Worm (Caenorhabditis elegans) whole organism, L4 larva: ENCODE measurements around the gene tyr-6.

ENCODE experiments used
- D1046.2 ChIP-seq: fragments of 200-800 bp; sonication (Bioruptor generic); IDR thresholded peaks from 2 replicates; pipeline ENCODE4 v1.3.6; 2022; ENCODE audit warnings: missing genetic modification characterization, missing compliant biosample characterization
- F10B5.3 ChIP-seq: sonication (generic microtip); optimal IDR thresholded peaks from 2 replicates; lab custom pipeline; 2016; ENCODE audit warnings: mild to moderate bottlenecking, missing genetic modification characterization, missing compliant biosample characterization
- F37D6.2 ChIP-seq: sonication (generic microtip); optimal IDR thresholded peaks from 2 replicates; lab custom pipeline; 2016; ENCODE audit warnings: mild to moderate bottlenecking, missing genetic modification characterization, missing compliant biosample characterization
- R02D3.7 ChIP-seq: fragments of 150-350 bp; sonication (generic microtip); optimal IDR thresholded peaks from 3 replicates; lab custom pipeline; 2014; ENCODE audit warnings: missing biosample characterization, missing genetic modification characterization
- T20F7.1 ChIP-seq: fragments of 200-800 bp; sonication (Bioruptor generic); optimal IDR thresholded peaks from 2 replicates; lab custom pipeline; 2018; ENCODE audit warnings: mild to moderate bottlenecking, missing genetic modification characterization, missing compliant biosample characterization
- Y105C5A.15 ChIP-seq: fragments of 200-800 bp; sonication (Bioruptor generic); IDR thresholded peaks from 2 replicates; pipeline ENCODE4 v1.3.6; 2022; ENCODE audit warnings: missing genetic modification characterization, missing compliant biosample characterization
- ZK337.2 ChIP-seq: fragments of 200-800 bp; sonication (Bioruptor generic); IDR thresholded peaks from 2 replicates; pipeline ENCODE4 v1.3.6; 2022; ENCODE audit warnings: missing genetic modification reagents, missing genetic modification characterization, missing compliant biosample characterization
- ama-1 ChIP-seq: fragments of 150-350 bp; optimal IDR thresholded peaks from 2 replicates; lab custom pipeline; 2014; ENCODE audit warnings: inconsistent platforms, mixed read lengths
- ceh-20 ChIP-seq: fragments of 200-800 bp; sonication (Bioruptor generic); IDR thresholded peaks from 2 replicates; pipeline ENCODE4 v1.3.6; 2022; ENCODE audit warnings: missing genetic modification reagents, missing genetic modification characterization, missing compliant biosample characterization
- ceh-28 ChIP-seq: fragments of 150-350 bp; optimal IDR thresholded peaks from 2 replicates; lab custom pipeline; 2014; ENCODE audit warnings: missing biosample characterization, missing genetic modification reagents, missing genetic modification characterization
- ceh-32 ChIP-seq: sonication (generic microtip); optimal IDR thresholded peaks from 2 replicates; lab custom pipeline; 2016; ENCODE audit warnings: mild to moderate bottlenecking, missing genetic modification characterization, missing compliant biosample characterization; ENCODE audit not compliant: poor library complexity
- ceh-44 ChIP-seq: fragments of 200-800 bp; sonication (Bioruptor generic); IDR thresholded peaks from 2 replicates; pipeline ENCODE4 v1.3.6; 2022; ENCODE audit warnings: missing genetic modification reagents, missing genetic modification characterization, missing compliant biosample characterization
- ceh-62 ChIP-seq: sonication (generic microtip); optimal IDR thresholded peaks from 2 replicates; lab custom pipeline; 2017; ENCODE audit warnings: missing biosample characterization, missing genetic modification characterization
- ctbp-1 ChIP-seq: fragments of 200-800 bp; sonication (Bioruptor generic); IDR thresholded peaks from 2 replicates; pipeline ENCODE4 v1.3.6; 2022; ENCODE audit warnings: missing genetic modification reagents, missing genetic modification characterization, missing compliant biosample characterization
- daf-12 ChIP-seq: fragments of 150-350 bp; optimal IDR thresholded peaks from 2 replicates; lab custom pipeline; 2014; ENCODE audit warnings: missing biosample characterization, missing genetic modification reagents, missing genetic modification characterization
- daf-16 ChIP-seq, 3 experiments: sonication (generic microtip); optimal IDR thresholded peaks; 2 replicates each; lab custom pipeline; 2016 to 2017; ENCODE audit warnings: missing genetic modification characterization in 3 of 3, missing genetic modification reagents in 3 of 3, mild to moderate bottlenecking in 2 of 3, missing compliant biosample characterization in 2 of 3, missing biosample characterization in 1 of 3, moderate library complexity in 1 of 3
- dpl-1 ChIP-seq: fragments of 150-350 bp; optimal IDR thresholded peaks from 2 replicates; lab custom pipeline; 2014; ENCODE audit warnings: missing biosample characterization, missing genetic modification reagents, missing genetic modification characterization
- dve-1 ChIP-seq: sonication (generic microtip); optimal IDR thresholded peaks from 2 replicates; lab custom pipeline; 2017; ENCODE audit warnings: antibody characterized with exemption, mild to moderate bottlenecking, missing genetic modification characterization, missing compliant biosample characterization; ENCODE audit not compliant: insufficient read depth
- egl-43 ChIP-seq: fragments of 200-800 bp; sonication (Bioruptor generic); IDR thresholded peaks from 2 replicates; pipeline ENCODE4 v1.3.6; 2022; ENCODE audit warnings: missing genetic modification reagents, missing genetic modification characterization, missing compliant biosample characterization
- hif-1 ChIP-seq, 2 experiments: sonication (generic microtip); optimal IDR thresholded peaks; 2 replicates each; lab custom pipeline; 2016 to 2017; ENCODE audit warnings: missing compliant biosample characterization in 2 of 2, missing genetic modification characterization in 2 of 2, missing genetic modification reagents in 2 of 2, missing genotype in 2 of 2, mild to moderate bottlenecking in 1 of 2
- hlh-11 ChIP-seq: fragments of 200-800 bp; sonication (Bioruptor generic); optimal IDR thresholded peaks from 2 replicates; lab custom pipeline; 2018; ENCODE audit warnings: mild to moderate bottlenecking, missing genetic modification characterization, missing compliant biosample characterization
- jun-1 ChIP-seq: fragments of 150-350 bp; optimal IDR thresholded peaks from 2 replicates; lab custom pipeline; 2014; ENCODE audit warnings: missing biosample characterization, missing genetic modification reagents, missing genetic modification characterization
- lin-13 ChIP-seq: fragments of 150-350 bp; optimal IDR thresholded peaks from 2 replicates; lab custom pipeline; 2014; ENCODE audit warnings: missing biosample characterization, missing genetic modification reagents, missing genetic modification characterization
- lin-15B ChIP-seq: fragments of 150-350 bp; sonication (generic microtip); optimal IDR thresholded peaks from 3 replicates; lab custom pipeline; 2014; ENCODE audit warnings: missing biosample characterization, missing genetic modification characterization
- lin-29 ChIP-seq: fragments of 200-800 bp; sonication (Bioruptor generic); IDR thresholded peaks from 2 replicates; pipeline ENCODE4 v1.3.6; 2022; ENCODE audit warnings: missing genetic modification reagents, missing genetic modification characterization, missing compliant biosample characterization
- lin-38 ChIP-seq: fragments of 200-800 bp; sonication (Bioruptor generic); IDR thresholded peaks from 2 replicates; pipeline ENCODE4 v1.3.6; 2022; ENCODE audit warnings: missing genetic modification reagents, missing genetic modification characterization, missing compliant biosample characterization
- lin-39 ChIP-seq: fragments of 150-350 bp; optimal IDR thresholded peaks from 2 replicates; lab custom pipeline; 2014; ENCODE audit warnings: missing biosample characterization, missing genetic modification reagents, missing genetic modification characterization
- lir-3 ChIP-seq: sonication (generic microtip); optimal IDR thresholded peaks from 2 replicates; lab custom pipeline; 2016; ENCODE audit warnings: mild to moderate bottlenecking, missing genetic modification characterization, missing compliant biosample characterization
- lsy-2 ChIP-seq, 2 experiments: fragments of 150-350 bp in 1 of 2; sonication (generic microtip) in 1 of 2; optimal IDR thresholded peaks; 2 replicates each; lab custom pipeline; 2014 to 2017; ENCODE audit warnings: missing biosample characterization in 2 of 2, missing genetic modification characterization in 2 of 2
- madf-5 ChIP-seq, 2 experiments: fragments of 200-800 bp; sonication (Bioruptor generic); IDR thresholded peaks; 2 replicates each; pipeline ENCODE4 v1.3.6; 2022; ENCODE audit warnings: missing compliant biosample characterization in 2 of 2, missing genetic modification characterization in 2 of 2
- madf-9 ChIP-seq: fragments of 200-800 bp; sonication (Bioruptor generic); conservative IDR thresholded peaks from 2 replicates; pipeline ENCODE4 v1.3.6; 2022; ENCODE audit warnings: missing genetic modification reagents, missing genetic modification characterization, missing compliant biosample characterization
- mdt-29 ChIP-seq: fragments of 200-800 bp; sonication (Bioruptor generic); IDR thresholded peaks from 2 replicates; pipeline ENCODE4 v1.3.6; 2022; ENCODE audit warnings: missing genetic modification reagents, missing genetic modification characterization, missing compliant biosample characterization
- mxl-3 ChIP-seq: fragments of 200-800 bp; sonication (Bioruptor generic); optimal IDR thresholded peaks from 2 replicates; lab custom pipeline; 2018; ENCODE audit warnings: mild to moderate bottlenecking, missing genetic modification characterization, missing compliant biosample characterization
- nhr-102 ChIP-seq: sonication (generic microtip); optimal IDR thresholded peaks from 2 replicates; lab custom pipeline; 2016; ENCODE audit warnings: mild to moderate bottlenecking, missing genetic modification characterization, moderate library complexity, missing compliant biosample characterization
- nhr-11 ChIP-seq: fragments of 150-350 bp; optimal IDR thresholded peaks from 2 replicates; lab custom pipeline; 2014; ENCODE audit warnings: missing biosample characterization, missing genetic modification characterization
- nhr-111 ChIP-seq: fragments of 200-800 bp; sonication (Bioruptor generic); optimal IDR thresholded peaks from 2 replicates; lab custom pipeline; 2018; ENCODE audit warnings: mild to moderate bottlenecking, missing genetic modification characterization, missing compliant biosample characterization
- nhr-41 ChIP-seq: fragments of 200-800 bp; sonication (Bioruptor generic); IDR thresholded peaks from 2 replicates; pipeline ENCODE4 v1.3.6; 2022; ENCODE audit warnings: missing genetic modification reagents, missing genetic modification characterization, missing compliant biosample characterization
- nhr-6 ChIP-seq: fragments of 150-350 bp; optimal IDR thresholded peaks from 2 replicates; lab custom pipeline; 2014; ENCODE audit warnings: missing biosample characterization, missing genetic modification characterization
- nhr-77 ChIP-seq: fragments of 150-350 bp; optimal IDR thresholded peaks from 2 replicates; lab custom pipeline; 2014; ENCODE audit warnings: missing biosample characterization, missing genetic modification characterization
- php-3 ChIP-seq: fragments of 200-800 bp; sonication (Bioruptor generic); IDR thresholded peaks from 2 replicates; pipeline ENCODE4 v1.3.6; 2022; ENCODE audit warnings: missing genetic modification reagents, missing genetic modification characterization, missing compliant biosample characterization
- sdz-12 ChIP-seq: fragments of 200-800 bp; sonication (Bioruptor generic); optimal IDR thresholded peaks from 2 replicates; lab custom pipeline; 2018; ENCODE audit warnings: mild to moderate bottlenecking, missing genetic modification characterization, missing compliant biosample characterization
- skn-1 ChIP-seq: fragments of 150-350 bp; optimal IDR thresholded peaks from 2 replicates; lab custom pipeline; 2014; ENCODE audit warnings: missing biosample characterization, missing genetic modification characterization
- snpc-1.2 ChIP-seq: fragments of 200-800 bp; sonication (Bioruptor generic); IDR thresholded peaks from 2 replicates; pipeline ENCODE4 v1.3.6; 2022; ENCODE audit warnings: missing genetic modification reagents, missing genetic modification characterization, missing compliant biosample characterization
- spr-1 ChIP-seq: sonication (generic microtip); optimal IDR thresholded peaks from 2 replicates; lab custom pipeline; 2016; ENCODE audit warnings: mild to moderate bottlenecking, missing genetic modification characterization, missing compliant biosample characterization
- unc-62 ChIP-seq, 3 experiments: fragments of 150-350 bp in 1 of 3; sonication (generic microtip); optimal IDR thresholded peaks in 2 of 3; peaks in 1 of 3; 1 replicate in 1 of 3; 2 replicates in 2 of 3; lab custom pipeline; 2014 to 2017; ENCODE audit warnings: missing biosample characterization in 3 of 3, missing genetic modification characterization in 3 of 3, missing genetic modification reagents in 3 of 3, missing genotype in 1 of 3
- vab-7 ChIP-seq: fragments of 200-800 bp; sonication (Bioruptor generic); IDR thresholded peaks from 2 replicates; pipeline ENCODE4 v1.3.6; 2022; ENCODE audit warnings: missing genetic modification reagents, missing genetic modification characterization, missing compliant biosample characterization
- zag-1 ChIP-seq: fragments of 150-350 bp; optimal IDR thresholded peaks from 2 replicates; lab custom pipeline; 2014; ENCODE audit warnings: missing biosample characterization, missing genetic modification characterization
- zfp-2 ChIP-seq: sonication (generic microtip); optimal IDR thresholded peaks from 2 replicates; lab custom pipeline; 2016; ENCODE audit warnings: mild to moderate bottlenecking, missing genetic modification characterization, missing compliant biosample characterization
- zfp-3 ChIP-seq: fragments of 200-800 bp; sonication (Bioruptor generic); conservative IDR thresholded peaks from 2 replicates; pipeline ENCODE4 v1.3.6; 2022; ENCODE audit warnings: missing genetic modification reagents, missing genetic modification characterization, missing compliant biosample characterization
- zip-11 ChIP-seq: fragments of 200-800 bp; sonication (Bioruptor generic); IDR thresholded peaks from 2 replicates; pipeline ENCODE4 v1.3.6; 2022; ENCODE audit warnings: missing genetic modification characterization, missing compliant biosample characterization

tyr-6 gene

ce11 chrIV:6480978-6481377, 657 bp downstream of the tyr-6 start:
- TF ChIP-seq snpc-1.2 (GFP tag; lab: Robert Waterston, UW) (peak; percentile 99), jun-1 (no peak), R02D3.7 (tag; lab: Kevin White, UChicago) (no peak), vab-7 (GFP tag; lab: Robert Waterston, UW) (no peak; the same call in 1 of the 2 replicates), lir-3 (tag; lab: Kevin White, UChicago) (peak; percentile 14), ceh-28 (no peak), nhr-11 (tag; lab: Kevin White, UChicago) (no peak), unc-62 (GFP tag; optimal IDR thresholded peaks at IDR 0.05 in 1 of 2; lab: Kevin White, UChicago) (no peak), unc-62 (tag; optimal IDR thresholded peaks at IDR 0.05; lab: Kevin White, UChicago) (no peak), ama-1 (lab: Kevin White, UChicago) (no peak), ceh-44 (peak; percentile 47; the same call in 1 of the 2 replicates), ctbp-1 (GFP tag; lab: Robert Waterston, UW) (peak; percentile 66; the same call in 1 of the 2 replicates), lsy-2 (tag; optimal IDR thresholded peaks at IDR 0.05; lab: Kevin White, UChicago) (no peak), ceh-62 (tag; lab: Kevin White, UChicago) (no peak), spr-1 (tag; lab: Kevin White, UChicago) (peak; percentile 54), skn-1 (tag; lab: Kevin White, UChicago) (no peak), nhr-111 (GFP tag; lab: Kevin White, UChicago) (no peak), dpl-1 (GFP tag; lab: Kevin White, UChicago) (peak; percentile 32), F37D6.2 (no peak), nhr-77 (peak; percentile 32), php-3 (GFP tag; lab: Robert Waterston, UW) (peak; percentile 81), daf-16 (GFP tag; optimal IDR thresholded peaks at IDR 0.05; lab: Kevin White, UChicago) (peak; percentile 12 to 83), daf-16 (tag; optimal IDR thresholded peaks at IDR 0.05; lab: Kevin White, UChicago) (peak; percentile 55), ceh-20 (GFP tag; lab: Robert Waterston, UW) (0 out of 2 replicates have a peak, but pooled peaks have one; percentile 24), F10B5.3 (tag; lab: Kevin White, UChicago) (no peak), nhr-102 (tag; lab: Kevin White, UChicago) (peak; percentile 43), dve-1 (tag; lab: Kevin White, UChicago) (peak; percentile 52), mxl-3 (GFP tag; lab: Kevin White, UChicago) (peak; percentile 44), ceh-32 (tag; lab: Kevin White, UChicago) (no peak), lin-38 (GFP tag; lab: Robert Waterston, UW) (peak; percentile 78), lin-13 (GFP tag; lab: Kevin White, UChicago) (peak; percentile 12), mdt-29 (GFP tag; lab: Robert Waterston, UW) (peak; percentile 61; the same call in 1 of the 2 replicates), lin-29 (GFP tag; lab: Robert Waterston, UW) (peak; percentile 24; the same call in 1 of the 2 replicates), T20F7.1 (GFP tag; lab: Kevin White, UChicago) (no peak), hlh-11 (no peak), ZK337.2 (GFP tag; lab: Robert Waterston, UW) (peak; percentile 78), zfp-3 (peak; percentile 67; the same call in 1 of the 2 replicates), madf-9 (GFP tag; lab: Robert Waterston, UW) (peak; percentile 64), nhr-6 (tag; lab: Kevin White, UChicago) (no peak), D1046.2 (GFP tag; lab: Robert Waterston, UW) (peak; percentile 70; the same call in 1 of the 2 replicates), zip-11 (0 out of 2 replicates have a peak, but pooled peaks have one; percentile 41), Y105C5A.15 (GFP tag; lab: Robert Waterston, UW) (peak; percentile 88), lin-15B (no peak), lin-39 (no peak), hif-1 (tag; optimal IDR thresholded peaks at IDR 0.05; lab: Kevin White, UChicago) (peak in 1 of 2 experiments; percentile 12), nhr-41 (peak; percentile 70), daf-12 (tag; lab: Kevin White, UChicago) (no peak), egl-43 (GFP tag; lab: Robert Waterston, UW) (no peak), madf-5 (GFP tag; IDR thresholded peaks at IDR 0.05; lab: Robert Waterston, UW) (peak; percentile 81 to 84; a peak in 3 of 4 replicates), zfp-2 (tag; lab: Kevin White, UChicago) (no peak), sdz-12 (no peak), zag-1 (no peak)
